Fruit fly (Drosophila melanogaster) whole organism, embryonic: ENCODE results near the gene CG43680.

Source experiments
- Blimp-1 ChIP-seq: fragments of 200-800 bp; sonication (Bioruptor generic); optimal IDR thresholded peaks from 3 replicates; lab custom pipeline; 2018; ENCODE audit warnings: missing biosample characterization, missing genetic modification characterization, mild to moderate bottlenecking, moderate library complexity, missing genetic modification reagents
- BtbVII ChIP-seq: fragments of 200-800 bp; sonication (Bioruptor generic); optimal IDR thresholded peaks from 3 replicates; lab custom pipeline; 2017; ENCODE audit warnings: missing biosample characterization, mild to moderate bottlenecking, missing genetic modification characterization
- CG10959 ChIP-seq: fragments of 200-800 bp; sonication (Bioruptor generic); IDR thresholded peaks from 2 replicates; pipeline ENCODE4 v1.3.6; 2022; ENCODE audit warnings: missing biosample characterization, missing genetic modification characterization
- CG12219 ChIP-seq: fragments of 200-800 bp; sonication (Bioruptor generic); optimal IDR thresholded peaks from 3 replicates; lab custom pipeline; 2018; ENCODE audit warnings: missing biosample characterization, mild to moderate bottlenecking, missing genetic modification characterization
- CG12942 ChIP-seq: fragments of 200-800 bp; sonication (Bioruptor generic); optimal IDR thresholded peaks from 3 replicates; lab custom pipeline; 2016; ENCODE audit warnings: missing biosample characterization, missing genetic modification characterization
- CG13287 ChIP-seq: fragments of 200-800 bp; sonication (Bioruptor generic); IDR thresholded peaks from 2 replicates; pipeline ENCODE4 v1.3.6; 2022; ENCODE audit warnings: missing biosample characterization, missing genetic modification characterization; ENCODE audit not compliant: partially characterized antibody
- CG17829 ChIP-seq: fragments of 200-800 bp; optimal IDR thresholded peaks from 2 replicates; lab custom pipeline; 2019; ENCODE audit warnings: missing biosample characterization, mild to moderate bottlenecking, missing genetic modification characterization, moderate library complexity
- CG1832 ChIP-seq: fragments of 200-800 bp; sonication (Bioruptor generic); optimal IDR thresholded peaks from 2 replicates; lab custom pipeline; 2017; ENCODE audit warnings: missing biosample characterization, mild to moderate bottlenecking, missing genetic modification characterization, inconsistent platforms
- CG3065 ChIP-seq: fragments of 200-800 bp; sonication (Bioruptor generic); optimal IDR thresholded peaks from 2 replicates; lab custom pipeline; 2016; ENCODE audit warnings: missing biosample characterization, missing genetic modification characterization
- CG31224 ChIP-seq: fragments of 200-800 bp; sonication (Bioruptor generic); IDR thresholded peaks from 2 replicates; pipeline ENCODE4 v1.3.6; 2022; ENCODE audit warnings: missing biosample characterization, missing genetic modification characterization
- CG31365 ChIP-seq: fragments of 200-800 bp; sonication (Bioruptor generic); optimal IDR thresholded peaks from 2 replicates; lab custom pipeline; 2018; ENCODE audit warnings: missing biosample characterization, mild to moderate bottlenecking, missing genetic modification characterization
- CG34422 ChIP-seq: fragments of 200-800 bp; sonication (Bioruptor generic); IDR thresholded peaks from 3 replicates; pipeline ENCODE4 v1.3.6; 2022; ENCODE audit warnings: missing biosample characterization, missing genetic modification characterization
- CG6654 ChIP-seq: fragments of 200-800 bp; sonication (Bioruptor generic); optimal IDR thresholded peaks from 2 replicates; lab custom pipeline; 2017; ENCODE audit warnings: missing biosample characterization, mild to moderate bottlenecking, missing genetic modification characterization
- CG6791 ChIP-seq: fragments of 200-800 bp; sonication (Bioruptor generic); IDR thresholded peaks from 3 replicates; pipeline ENCODE4 v1.3.6; 2022; ENCODE audit warnings: missing biosample characterization, missing genetic modification characterization; ENCODE audit not compliant: partially characterized antibody
- CG7786 ChIP-seq: fragments of 200-800 bp; sonication (Bioruptor generic); optimal IDR thresholded peaks from 2 replicates; lab custom pipeline; 2016; ENCODE audit warnings: missing biosample characterization, missing genetic modification characterization
- CG9932 ChIP-seq: fragments of 200-800 bp; sonication (Bioruptor generic); IDR thresholded peaks from 2 replicates; pipeline ENCODE4 v1.3.6; 2022; ENCODE audit warnings: missing biosample characterization, missing genetic modification characterization
- Fer1 ChIP-seq: fragments of 200-800 bp; sonication (Bioruptor generic); optimal IDR thresholded peaks from 2 replicates; lab custom pipeline; 2017; ENCODE audit warnings: missing biosample characterization, mild to moderate bottlenecking, missing genetic modification characterization
- HLH3B ChIP-seq: fragments of 200-800 bp; sonication (Bioruptor generic); IDR thresholded peaks from 2 replicates; pipeline ENCODE4 v1.3.6; 2022; ENCODE audit warnings: missing biosample characterization, missing genetic modification characterization
- Jarid2 ChIP-seq: fragments of 200-800 bp; sonication (Bioruptor generic); optimal IDR thresholded peaks from 3 replicates; lab custom pipeline; 2017; ENCODE audit warnings: mild to moderate bottlenecking, missing biosample characterization, missing genetic modification reagents, missing genetic modification characterization
- Myb ChIP-seq: fragments of 200-800 bp; sonication (Bioruptor generic); optimal IDR thresholded peaks from 2 replicates; lab custom pipeline; 2016; ENCODE audit warnings: missing biosample characterization, missing genetic modification characterization
- Neu2 ChIP-seq: fragments of 200-800 bp; sonication (Bioruptor generic); optimal IDR thresholded peaks from 3 replicates; lab custom pipeline; 2016; ENCODE audit warnings: missing biosample characterization, missing genetic modification characterization, borderline replicate concordance
- Sry-β ChIP-seq: fragments of 200-800 bp; sonication (Bioruptor generic); optimal IDR thresholded peaks from 2 replicates; lab custom pipeline; 2018; ENCODE audit warnings: missing biosample characterization, mild to moderate bottlenecking, missing genetic modification characterization, moderate library complexity
- Stat92E ChIP-seq, 3 experiments: fragments of >200 bp in 2 of 3; fragments of 200-800 bp in 1 of 3; sonication (Bioruptor generic) in 1 of 3; optimal IDR thresholded peaks; 2 replicates each; lab custom pipeline; 2017 to 2019; ENCODE audit warnings: missing biosample characterization in 3 of 3, missing genetic modification characterization in 3 of 3, mild to moderate bottlenecking in 1 of 3, moderate library complexity in 1 of 3
- ab ChIP-seq: fragments of 200-800 bp; sonication (Bioruptor generic); optimal IDR thresholded peaks from 2 replicates; lab custom pipeline; 2016; ENCODE audit warnings: missing biosample characterization, missing genetic modification characterization
- ase ChIP-seq: fragments of 200-800 bp; sonication (Bioruptor generic); IDR thresholded peaks from 3 replicates; pipeline ENCODE4 v1.3.6; 2022; ENCODE audit warnings: missing biosample characterization, missing genetic modification characterization
- cato ChIP-seq: fragments of 200-800 bp; sonication (Bioruptor generic); optimal IDR thresholded peaks from 2 replicates; lab custom pipeline; 2016; ENCODE audit warnings: missing biosample characterization, missing genetic modification characterization, borderline replicate concordance
- croc ChIP-seq: fragments of 200-800 bp; sonication (Bioruptor generic); conservative IDR thresholded peaks from 3 replicates; pipeline ENCODE4 v1.3.6; 2022; ENCODE audit warnings: missing biosample characterization, missing genetic modification characterization
- dmrt11E ChIP-seq: fragments of 200-800 bp; sonication (Bioruptor generic); optimal IDR thresholded peaks from 3 replicates; lab custom pipeline; 2018; ENCODE audit warnings: missing biosample characterization, mild to moderate bottlenecking, missing genetic modification characterization, moderate library complexity
- dmrt99B ChIP-seq: fragments of 200-800 bp; sonication (Bioruptor generic); optimal IDR thresholded peaks from 2 replicates; lab custom pipeline; 2018; ENCODE audit warnings: missing biosample characterization, mild to moderate bottlenecking, missing genetic modification characterization, moderate library complexity
- ham ChIP-seq: fragments of 200-800 bp; sonication (Bioruptor generic); IDR thresholded peaks from 2 replicates; pipeline ENCODE4 v1.3.6; 2022; ENCODE audit warnings: missing biosample characterization, missing genetic modification characterization
- inv ChIP-seq: fragments of 200-800 bp; sonication (Bioruptor generic); IDR thresholded peaks from 2 replicates; pipeline ENCODE4 v1.3.6; 2022; ENCODE audit warnings: missing biosample characterization, missing genetic modification characterization; ENCODE audit not compliant: partially characterized antibody
- kah ChIP-seq: fragments of 200-800 bp; sonication (Bioruptor generic); optimal IDR thresholded peaks from 2 replicates; lab custom pipeline; 2018; ENCODE audit warnings: missing biosample characterization, mild to moderate bottlenecking, missing genetic modification characterization
- kay ChIP-seq: fragments of 200-800 bp; sonication (Bioruptor generic); optimal IDR thresholded peaks from 2 replicates; lab custom pipeline; 2016; ENCODE audit warnings: missing biosample characterization, missing genetic modification characterization
- kni ChIP-seq: fragments of 200-800 bp; sonication (Bioruptor generic); optimal IDR thresholded peaks from 3 replicates; lab custom pipeline; 2017; ENCODE audit warnings: mild to moderate bottlenecking, missing biosample characterization, missing genetic modification reagents, missing genetic modification characterization
- knrl ChIP-seq: fragments of 200-800 bp; sonication (Bioruptor generic); IDR thresholded peaks from 3 replicates; pipeline ENCODE4 v1.3.6; 2022; ENCODE audit warnings: missing biosample characterization, missing genetic modification characterization; ENCODE audit not compliant: partially characterized antibody
- lov ChIP-seq, 2 experiments: fragments of 200-800 bp in 1 of 2; fragments of >200 bp in 1 of 2; sonication (Bioruptor generic) in 1 of 2; IDR thresholded peaks in 1 of 2; optimal IDR thresholded peaks in 1 of 2; 2 replicates in 1 of 2; 3 replicates in 1 of 2; pipeline versions ENCODE4 v1.3.6 to Lab custom; 2017 to 2022; ENCODE audit warnings: missing biosample characterization in 1 of 2, missing genetic modification characterization in 1 of 2
- maf-S ChIP-seq: fragments of 200-800 bp; sonication (Bioruptor generic); optimal IDR thresholded peaks from 2 replicates; lab custom pipeline; 2016; ENCODE audit warnings: missing biosample characterization, missing genetic modification characterization
- otp ChIP-seq: fragments of 200-800 bp; sonication (Bioruptor generic); IDR thresholded peaks from 3 replicates; pipeline ENCODE4, ENCODE4 v1.3.6; 2022; ENCODE audit warnings: missing biosample characterization, missing genetic modification characterization
- prd ChIP-seq, 3 experiments: fragments of >200 bp in 2 of 3; fragments of 200-800 bp in 1 of 3; sonication (Bioruptor generic) in 1 of 3; optimal IDR thresholded peaks in 2 of 3; IDR thresholded peaks in 1 of 3; 2 replicates in 2 of 3; 3 replicates in 1 of 3; pipeline versions ENCODE4 v1.3.6 to Lab custom; 2017 to 2022; ENCODE audit warnings: missing biosample characterization in 1 of 3, missing genetic modification characterization in 1 of 3
- repo ChIP-seq: fragments of 200-800 bp; sonication (Bioruptor generic); optimal IDR thresholded peaks from 2 replicates; lab custom pipeline; 2016; ENCODE audit warnings: missing biosample characterization, missing genetic modification characterization
- rib ChIP-seq: fragments of 200-800 bp; sonication (Bioruptor generic); IDR thresholded peaks from 2 replicates; pipeline ENCODE4 v1.3.6; 2022; ENCODE audit warnings: missing biosample characterization, missing genetic modification characterization
- scrt ChIP-seq: fragments of 200-800 bp; sonication (Bioruptor generic); optimal IDR thresholded peaks from 2 replicates; lab custom pipeline; 2018; ENCODE audit warnings: missing biosample characterization, mild to moderate bottlenecking, missing genetic modification characterization, moderate library complexity
- sr ChIP-seq: fragments of 200-800 bp; sonication (Bioruptor generic); IDR thresholded peaks from 3 replicates; pipeline ENCODE4 v1.3.6; 2022; ENCODE audit warnings: missing biosample characterization, missing genetic modification characterization
- stc ChIP-seq: fragments of 200-800 bp; sonication (Bioruptor generic); IDR thresholded peaks from 2 replicates; pipeline ENCODE4 v1.3.6; 2022; ENCODE audit warnings: missing biosample characterization, missing genetic modification characterization
- tap ChIP-seq: fragments of 200-800 bp; optimal IDR thresholded peaks from 3 replicates; lab custom pipeline; 2019; ENCODE audit warnings: missing biosample characterization, mild to moderate bottlenecking, missing genetic modification characterization, moderate library complexity
- unc-4 ChIP-seq: fragments of 200-800 bp; sonication (Bioruptor generic); IDR thresholded peaks from 2 replicates; pipeline ENCODE4 v1.3.6; 2022; ENCODE audit warnings: missing biosample characterization, missing genetic modification characterization; ENCODE audit not compliant: partially characterized antibody
- usp ChIP-seq: fragments of >200 bp; optimal IDR thresholded peaks from 2 replicates; lab custom pipeline; 2017; ENCODE audit warnings: missing biosample characterization, missing genetic modification characterization

CG43680 gene

dm6 chr3L:15011638-15012335, 41.4 kb downstream of the CG43680 start (continued):
- TF ChIP-seq CG3065 (GFP tag; lab: Kevin White, UChicago) (no peak), kay (peak; percentile 47), rib (GFP tag; lab: Robert Waterston, UW) (no peak), CG6791 (GFP tag; lab: Robert Waterston, UW) (no peak), unc-4 (GFP tag; lab: Robert Waterston, UW) (no peak), Jarid2 (GFP tag; lab: Kevin White, UChicago) (peak; percentile 42), kni (GFP tag; lab: Kevin White, UChicago) (no peak), CG9932 (GFP tag; lab: Robert Waterston, UW) (no peak), knrl (no peak), usp (GFP tag; lab: Kevin White, UChicago) (no peak), otp (GFP tag; lab: Robert Waterston, UW) (peak; percentile 46; the same call in 1 of the 3 replicates), Sry-β (no peak), lov (optimal IDR thresholded peaks at IDR 0.05; lab: Kevin White, UChicago) (no peak), lov (GFP tag; IDR thresholded peaks at IDR 0.05; lab: Robert Waterston, UW) (peak; percentile 53; the same call in 1 of the 3 replicates), Fer1 (peak; percentile 74), scrt (GFP tag; lab: Kevin White, UChicago) (peak; percentile 60), Blimp-1 (GFP tag; lab: Kevin White, UChicago) (peak; percentile 85), CG7786 (GFP tag; lab: Kevin White, UChicago) (no peak), dmrt99B (peak; percentile 87), CG1832 (no peak), CG31224 (GFP tag; lab: Robert Waterston, UW) (0 out of 2 replicates have a peak, but pooled peaks have one; percentile 25), inv (GFP tag; lab: Robert Waterston, UW) (no peak), CG12219 (GFP tag; lab: Kevin White, UChicago) (peak; percentile 54), CG13287 (no peak), sr (no peak), repo (no peak), CG31365 (no peak), BtbVII (GFP tag; lab: Kevin White, UChicago) (peak; percentile 61), CG17829 (tag; lab: Kevin White, UChicago) (peak; percentile 88), CG10959 (GFP tag; lab: Robert Waterston, UW) (peak; percentile 80), ase (GFP tag; lab: Robert Waterston, UW) (peak; percentile 68; the same call in 1 of the 3 replicates), ab (GFP tag; lab: Kevin White, UChicago) (no peak), croc (peak; percentile 38; the same call in 2 of the 3 replicates), ham (GFP tag; lab: Robert Waterston, UW) (no peak), stc (peak; percentile 57), CG6654 (GFP tag; lab: Kevin White, UChicago) (peak; percentile 13), Neu2 (GFP tag; lab: Kevin White, UChicago) (no peak), CG12942 (GFP tag; lab: Kevin White, UChicago) (peak; percentile 57), HLH3B (GFP tag; lab: Robert Waterston, UW) (peak; percentile 72), maf-S (GFP tag; lab: Kevin White, UChicago) (peak; percentile 23), cato (GFP tag; lab: Kevin White, UChicago) (peak; percentile 20), dmrt11E (tag; lab: Kevin White, UChicago) (peak; percentile 86), CG34422 (GFP tag; lab: Robert Waterston, UW) (peak; percentile 57; the same call in 1 of the 3 replicates), Myb (GFP tag; lab: Kevin White, UChicago) (no peak), kah (GFP tag; lab: Kevin White, UChicago) (peak; percentile 53), prd (optimal IDR thresholded peaks at IDR 0.05; lab: Kevin White, UChicago) (no peak), prd (GFP tag; IDR thresholded peaks at IDR 0.05; lab: Robert Waterston, UW) (peak; percentile 73), tap (tag; lab: Kevin White, UChicago) (peak; percentile 82), Stat92E (GFP tag; optimal IDR thresholded peaks at IDR 0.05; lab: Kevin White, UChicago) (peak in 1 of 3 experiments; percentile 33)
